Worm (Caenorhabditis elegans): ENCODE measurements around the gene rict-1.

ce11 chrII:13083752-13084214 lies 32.8 kb downstream of the rict-1 start, which contains the start of the genes Y81G3A.1 and gcn-2:
- TF ChIP-seq him-1 (tag; optimal IDR thresholded peaks at IDR 0.05) (no peak), dao-5 (tag; optimal IDR thresholded peaks at IDR 0.05) (no peak), W03F9.2 (tag; optimal IDR thresholded peaks at IDR 0.05) (no peak)
